Fruit fly (Drosophila melanogaster): Measurements from ENCODE around the gene Cpr72Ec.

DNA sequence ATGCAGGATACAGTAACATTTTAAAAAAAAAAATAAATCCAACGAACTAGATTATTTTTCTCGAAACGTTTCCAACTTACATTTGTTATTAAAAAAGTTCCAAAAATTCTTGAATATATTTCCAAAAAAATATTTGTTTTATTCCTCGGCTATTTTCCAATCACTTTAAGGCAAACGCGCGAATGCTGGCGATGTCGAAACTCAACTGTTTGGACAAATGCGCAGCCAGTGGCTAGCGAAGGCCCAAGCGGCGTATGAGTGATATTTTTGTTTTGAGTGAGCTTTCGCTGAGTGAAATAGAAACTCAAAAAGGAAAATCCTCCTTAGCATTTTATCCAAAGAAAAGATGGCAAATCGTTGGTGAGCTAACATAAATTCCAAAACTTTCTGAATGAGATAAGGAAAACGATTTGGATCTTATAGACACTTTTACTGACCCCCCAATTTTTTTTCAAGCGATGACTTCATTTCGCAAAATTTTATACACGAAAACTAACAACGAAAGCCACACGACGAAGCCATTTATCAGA lies 7.9 kb downstream of the Cpr72Ec start, which contains the start of gene ringer:
- TF ChIP-seq Myc (optimal IDR thresholded peaks at IDR 0.05) (no peak), Sin3A (optimal IDR thresholded peaks at IDR 0.05) (no peak), h (optimal IDR thresholded peaks at IDR 0.05) (no peak), insv (optimal IDR thresholded peaks at IDR 0.05) (no peak)
